Fruit fly (Drosophila melanogaster) whole organism: Measurements from ENCODE around the gene Ppcs.

ENCODE experiments used
- CG8478 ChIP-seq: fragments of >200 bp; optimal IDR thresholded peaks from 2 replicates; lab custom pipeline; 2018; ENCODE audit warnings: inconsistent platforms
- Dll ChIP-seq: fragments of >200 bp; optimal IDR thresholded peaks from 2 replicates; lab custom pipeline; 2017
- EcR ChIP-seq, 2 experiments: fragments of >200 bp; optimal IDR thresholded peaks; 2 replicates each; lab custom pipeline; 2017; ENCODE audit warnings: missing biosample characterization in 2 of 2, missing genetic modification characterization in 2 of 2, missing genetic modification reagents in 2 of 2

The Ppcs gene

dm6 chr3R:19090983-19091748 is 56.5 kb downstream of the Ppcs start:
- TF ChIP-seq CG8478 (lab: Kevin White, UChicago) (no peak), Dll (lab: Kevin White, UChicago) (no peak), EcR (GFP tag; optimal IDR thresholded peaks at IDR 0.05; lab: Kevin White, UChicago) (no peak)
